Worm (Caenorhabditis elegans): ENCODE data around the gene spr-3.

DNA sequence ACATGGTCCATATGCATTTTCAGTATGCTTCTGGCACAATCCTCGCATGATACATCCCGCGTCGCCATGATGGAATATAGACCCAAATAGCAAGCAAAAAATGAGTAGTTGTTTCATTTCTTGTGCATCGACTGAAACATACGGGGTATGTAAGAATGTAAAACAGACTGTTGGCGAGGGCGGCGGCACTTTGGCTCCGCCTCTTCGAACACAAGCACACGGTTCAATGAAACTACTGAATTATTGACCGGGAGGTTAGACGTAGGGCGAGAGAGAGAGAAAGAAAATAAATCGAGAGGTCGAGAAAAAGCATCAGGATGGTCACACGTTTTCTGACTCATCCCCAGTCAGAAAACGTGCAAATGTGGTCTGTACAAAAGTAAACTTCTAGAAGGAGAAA is 33.9 kb upstream of the spr-3 start:
- TF ChIP-seq fkh-10 (GFP tag; optimal IDR thresholded peaks at IDR 0.05), result no peak
- TF ChIP-seq zag-1 (tag; optimal IDR thresholded peaks at IDR 0.05), result no peak
- TF ChIP-seq ztf-11 (tag; optimal IDR thresholded peaks at IDR 0.05), result no peak
- TF ChIP-seq lsy-2 (tag; optimal IDR thresholded peaks at IDR 0.05), result no peak
- TF ChIP-seq nhr-42 (GFP tag; IDR thresholded peaks at IDR 0.05), result no peak
- TF ChIP-seq nhr-11 (tag; optimal IDR thresholded peaks at IDR 0.05), result no peak
- no peak for TF ChIP-seq Y48G9A.11 (GFP tag; IDR thresholded peaks at IDR 0.05)
- no peak for TF ChIP-seq ceh-82 (tag; optimal IDR thresholded peaks at IDR 0.05)
- TF ChIP-seq pqm-1 (tag; optimal IDR thresholded peaks at IDR 0.05), result no peak
- TF ChIP-seq lin-38 (GFP tag; IDR thresholded peaks at IDR 0.05), result no peak
- TF ChIP-seq unc-39 (tag; optimal IDR thresholded peaks at IDR 0.05), result no peak
- no peak for TF ChIP-seq nhr-76 (tag; optimal IDR thresholded peaks at IDR 0.05)
- TF ChIP-seq egl-27 (tag; optimal IDR thresholded peaks at IDR 0.05), result no peak
- TF ChIP-seq nhr-25 (tag; optimal IDR thresholded peaks at IDR 0.05; ENCODE audit: borderline replicate concordance, insufficient read depth), result no peak

Measured in whole organism, L4 larva.